Fruit fly (Drosophila melanogaster) whole organism, embryonic: ENCODE data around the gene msl-3.

Experiments
- C15 ChIP-seq: fragments of 200-800 bp; sonication (Bioruptor generic); IDR thresholded peaks from 3 replicates; pipeline ENCODE4 v1.3.6; 2022; ENCODE audit warnings: missing biosample characterization, missing genetic modification characterization
- CG10431 ChIP-seq: fragments of 200-800 bp; sonication (Bioruptor generic); optimal IDR thresholded peaks from 3 replicates; lab custom pipeline; 2018; ENCODE audit warnings: missing biosample characterization, mild to moderate bottlenecking, missing genetic modification characterization
- CG10462 ChIP-seq: fragments of 200-800 bp; sonication (Bioruptor generic); optimal IDR thresholded peaks from 2 replicates; lab custom pipeline; 2016; ENCODE audit warnings: missing biosample characterization, missing genetic modification characterization
- CG15514 ChIP-seq: fragments of 200-800 bp; sonication (Bioruptor generic); optimal IDR thresholded peaks from 3 replicates; lab custom pipeline; 2017; ENCODE audit warnings: missing biosample characterization, missing genetic modification characterization, mild to moderate bottlenecking, moderate library complexity, missing genetic modification reagents
- CG15696 ChIP-seq: fragments of 200-800 bp; sonication (Bioruptor generic); optimal IDR thresholded peaks from 2 replicates; lab custom pipeline; 2019; ENCODE audit warnings: missing biosample characterization, mild to moderate bottlenecking, missing genetic modification characterization, moderate library complexity
- CG17359 ChIP-seq: fragments of 200-800 bp; sonication (Bioruptor generic); optimal IDR thresholded peaks from 3 replicates; lab custom pipeline; 2018; ENCODE audit warnings: missing biosample characterization, mild to moderate bottlenecking, missing genetic modification characterization, moderate library complexity
- CG17361 ChIP-seq: fragments of 200-800 bp; sonication (Bioruptor generic); IDR thresholded peaks from 3 replicates; pipeline ENCODE4 v1.3.6; 2022; ENCODE audit warnings: missing biosample characterization, missing genetic modification characterization
- CG2199 ChIP-seq: fragments of 200-800 bp; sonication (Bioruptor generic); IDR thresholded peaks from 3 replicates; pipeline ENCODE4 v1.3.6; 2022; ENCODE audit warnings: missing biosample characterization, missing genetic modification characterization
- CG3281 ChIP-seq: fragments of 200-800 bp; sonication (Bioruptor generic); optimal IDR thresholded peaks from 3 replicates; lab custom pipeline; 2017; ENCODE audit warnings: missing biosample characterization, mild to moderate bottlenecking, missing genetic modification characterization
- CG4404 ChIP-seq: fragments of 200-800 bp; sonication (Bioruptor generic); IDR thresholded peaks from 2 replicates; pipeline ENCODE4 v1.3.6; 2022; ENCODE audit warnings: missing biosample characterization, missing genetic modification characterization
- CG4707 ChIP-seq: fragments of 200-800 bp; sonication (Bioruptor generic); optimal IDR thresholded peaks from 2 replicates; lab custom pipeline; 2018; ENCODE audit warnings: missing biosample characterization, mild to moderate bottlenecking, missing genetic modification characterization, moderate library complexity
- CG7786 ChIP-seq: fragments of 200-800 bp; sonication (Bioruptor generic); optimal IDR thresholded peaks from 2 replicates; lab custom pipeline; 2016; ENCODE audit warnings: missing biosample characterization, missing genetic modification characterization
- CG7928 ChIP-seq: fragments of 200-800 bp; sonication (Bioruptor generic); optimal IDR thresholded peaks from 2 replicates; lab custom pipeline; 2017; ENCODE audit warnings: missing biosample characterization, mild to moderate bottlenecking, missing genetic modification characterization
- CG9437 ChIP-seq: fragments of 200-800 bp; sonication (Bioruptor generic); optimal IDR thresholded peaks from 2 replicates; lab custom pipeline; 2018; ENCODE audit warnings: missing biosample characterization, mild to moderate bottlenecking, missing genetic modification characterization
- Dfd ChIP-seq, 2 experiments: fragments of >200 bp; optimal IDR thresholded peaks; 2 replicates each; lab custom pipeline; 2017; ENCODE audit warnings: missing biosample characterization in 2 of 2, missing genetic modification characterization in 2 of 2
- Dll ChIP-seq: fragments of 200-800 bp; sonication (Bioruptor generic); IDR thresholded peaks from 4 replicates; pipeline ENCODE4 v1.3.6; 2022; ENCODE audit warnings: missing biosample characterization, missing genetic modification characterization; ENCODE audit not compliant: partially characterized antibody
- ERR ChIP-seq: fragments of 200-800 bp; sonication (Bioruptor generic); optimal IDR thresholded peaks from 2 replicates; lab custom pipeline; 2016; ENCODE audit warnings: missing biosample characterization, missing genetic modification characterization
- Hr3 ChIP-seq: fragments of 200-800 bp; sonication (Bioruptor generic); optimal IDR thresholded peaks from 3 replicates; lab custom pipeline; 2016; ENCODE audit warnings: missing biosample characterization, missing genetic modification characterization
- Jarid2 ChIP-seq: fragments of 200-800 bp; sonication (Bioruptor generic); optimal IDR thresholded peaks from 3 replicates; lab custom pipeline; 2017; ENCODE audit warnings: mild to moderate bottlenecking, missing biosample characterization, missing genetic modification reagents, missing genetic modification characterization
- MTF-1 ChIP-seq: fragments of 200-800 bp; sonication (Bioruptor generic); optimal IDR thresholded peaks from 2 replicates; lab custom pipeline; 2018; ENCODE audit warnings: missing biosample characterization, mild to moderate bottlenecking, missing genetic modification characterization, borderline replicate concordance
- Nf-YC ChIP-seq: fragments of 200-800 bp; optimal IDR thresholded peaks from 3 replicates; lab custom pipeline; 2019; ENCODE audit warnings: missing biosample characterization, mild to moderate bottlenecking, missing genetic modification characterization, moderate library complexity
- NfI ChIP-seq: fragments of 200-800 bp; sonication (Bioruptor generic); optimal IDR thresholded peaks from 3 replicates; lab custom pipeline; 2018; ENCODE audit warnings: missing biosample characterization, mild to moderate bottlenecking, missing genetic modification characterization, moderate library complexity
- Pdp1 ChIP-seq, 2 experiments: fragments of 200-800 bp; sonication (Bioruptor generic); optimal IDR thresholded peaks; 3 replicates each; lab custom pipeline; 2016; ENCODE audit warnings: missing biosample characterization in 2 of 2, missing genetic modification characterization in 2 of 2, mild to moderate bottlenecking in 1 of 2, moderate library complexity in 1 of 2
- Ravus ChIP-seq: fragments of 200-800 bp; sonication (Bioruptor generic); IDR thresholded peaks from 2 replicates; pipeline ENCODE4 v1.3.6; 2022; ENCODE audit warnings: missing biosample characterization, missing genetic modification characterization
- Sry-β ChIP-seq: fragments of 200-800 bp; sonication (Bioruptor generic); optimal IDR thresholded peaks from 2 replicates; lab custom pipeline; 2018; ENCODE audit warnings: missing biosample characterization, mild to moderate bottlenecking, missing genetic modification characterization, moderate library complexity
- Stat92E ChIP-seq, 3 experiments: fragments of >200 bp in 2 of 3; fragments of 200-800 bp in 1 of 3; sonication (Bioruptor generic) in 1 of 3; optimal IDR thresholded peaks; 2 replicates each; lab custom pipeline; 2017 to 2019; ENCODE audit warnings: missing biosample characterization in 3 of 3, missing genetic modification characterization in 3 of 3, mild to moderate bottlenecking in 1 of 3, moderate library complexity in 1 of 3
- aop ChIP-seq: fragments of 200-800 bp; sonication (Bioruptor generic); IDR thresholded peaks from 2 replicates; pipeline ENCODE4 v1.3.6; 2022; ENCODE audit warnings: missing biosample characterization, missing genetic modification characterization
- ato ChIP-seq: fragments of 200-800 bp; sonication (Bioruptor generic); IDR thresholded peaks from 2 replicates; pipeline ENCODE4 v1.3.6; 2022; ENCODE audit warnings: missing biosample characterization, missing genetic modification characterization; ENCODE audit not compliant: partially characterized antibody
- bowl ChIP-seq: fragments of 200-800 bp; sonication (Bioruptor generic); IDR thresholded peaks from 2 replicates; pipeline ENCODE4 v1.3.6; 2022; ENCODE audit warnings: missing biosample characterization, missing genetic modification characterization
- crp ChIP-seq, 2 experiments: fragments of 200-800 bp; sonication (Bioruptor generic); optimal IDR thresholded peaks; 2 replicates in 1 of 2; 3 replicates in 1 of 2; lab custom pipeline; 2017; ENCODE audit warnings: missing biosample characterization in 2 of 2, missing genetic modification characterization in 2 of 2, mild to moderate bottlenecking in 1 of 2, moderate library complexity in 1 of 2
- dmrt99B ChIP-seq: fragments of 200-800 bp; sonication (Bioruptor generic); optimal IDR thresholded peaks from 2 replicates; lab custom pipeline; 2018; ENCODE audit warnings: missing biosample characterization, mild to moderate bottlenecking, missing genetic modification characterization, moderate library complexity
- eve ChIP-seq, 2 experiments: fragments of >200 bp; optimal IDR thresholded peaks; 2 replicates each; lab custom pipeline; 2017; ENCODE audit warnings: missing biosample characterization in 2 of 2, missing genetic modification characterization in 2 of 2
- exex ChIP-seq: fragments of 200-800 bp; sonication (Bioruptor generic); optimal IDR thresholded peaks from 4 replicates; lab custom pipeline; 2018; ENCODE audit warnings: missing biosample characterization, mild to moderate bottlenecking, missing genetic modification characterization, moderate library complexity
- fd96Cb ChIP-seq: fragments of 200-800 bp; sonication (Bioruptor generic); optimal IDR thresholded peaks from 2 replicates; lab custom pipeline; 2018; ENCODE audit warnings: missing biosample characterization, mild to moderate bottlenecking, missing genetic modification characterization, moderate library complexity
- fru ChIP-seq: fragments of >200 bp; optimal IDR thresholded peaks from 2 replicates; lab custom pipeline; 2017
- jing ChIP-seq: fragments of 200-800 bp; sonication (Bioruptor generic); optimal IDR thresholded peaks from 2 replicates; lab custom pipeline; 2018; ENCODE audit warnings: missing biosample characterization, mild to moderate bottlenecking, missing genetic modification characterization
- jumu ChIP-seq: fragments of 200-800 bp; sonication (Bioruptor generic); optimal IDR thresholded peaks from 3 replicates; lab custom pipeline; 2016; ENCODE audit warnings: missing biosample characterization, missing genetic modification characterization
- klu ChIP-seq: fragments of 200-800 bp; sonication (Bioruptor generic); IDR thresholded peaks from 2 replicates; pipeline ENCODE4 v1.3.6; 2022; ENCODE audit warnings: missing biosample characterization, missing genetic modification characterization
- lbe ChIP-seq: fragments of 200-800 bp; sonication (Bioruptor generic); optimal IDR thresholded peaks from 2 replicates; lab custom pipeline; 2016; ENCODE audit warnings: missing biosample characterization, mild to moderate bottlenecking, missing genetic modification characterization
- oc ChIP-seq: fragments of 200-800 bp; sonication (Bioruptor generic); optimal IDR thresholded peaks from 2 replicates; lab custom pipeline; 2018; ENCODE audit warnings: missing biosample characterization, mild to moderate bottlenecking, missing genetic modification characterization, moderate library complexity
- pros ChIP-seq: fragments of 200-800 bp; sonication (Bioruptor generic); optimal IDR thresholded peaks from 3 replicates; lab custom pipeline; 2019; ENCODE audit warnings: missing biosample characterization, mild to moderate bottlenecking, missing genetic modification characterization, moderate library complexity
- psq ChIP-seq: fragments of 200-800 bp; sonication (Bioruptor generic); optimal IDR thresholded peaks from 2 replicates; lab custom pipeline; 2017; ENCODE audit warnings: missing biosample characterization, missing genetic modification characterization
- pzg ChIP-seq: fragments of 200-800 bp; sonication (Bioruptor generic); optimal IDR thresholded peaks from 3 replicates; lab custom pipeline; 2018; ENCODE audit warnings: missing biosample characterization, mild to moderate bottlenecking, missing genetic modification characterization, moderate library complexity
- slbo ChIP-seq: fragments of 200-800 bp; sonication (Bioruptor generic); IDR thresholded peaks from 2 replicates; pipeline ENCODE4 v1.3.6; 2022; ENCODE audit warnings: missing biosample characterization, missing genetic modification characterization
- sna ChIP-seq: fragments of 200-800 bp; sonication (Bioruptor generic); IDR thresholded peaks from 2 replicates; pipeline ENCODE4 v1.3.6; 2022; ENCODE audit warnings: missing biosample characterization, missing genetic modification characterization; ENCODE audit not compliant: partially characterized antibody
- stc ChIP-seq: fragments of 200-800 bp; sonication (Bioruptor generic); IDR thresholded peaks from 2 replicates; pipeline ENCODE4 v1.3.6; 2022; ENCODE audit warnings: missing biosample characterization, missing genetic modification characterization
- ttk ChIP-seq: fragments of 200-800 bp; sonication (Bioruptor generic); IDR thresholded peaks from 2 replicates; pipeline ENCODE4 v2.1.2; 2022; ENCODE audit warnings: missing biosample characterization, missing genetic modification characterization

The msl-3 gene

dm6 chr3L:7133699-7134655 is 8.6 kb upstream of the msl-3 start, which contains the start of gene melt (continued):
- TF ChIP-seq CG17361 (GFP tag; lab: Robert Waterston, UW) (peak; percentile 96), CG4707 (GFP tag; lab: Kevin White, UChicago) (peak; percentile 38), NfI (GFP tag; lab: Kevin White, UChicago) (peak; percentile 82), Stat92E (GFP tag; optimal IDR thresholded peaks at IDR 0.05; lab: Kevin White, UChicago) (peak in 1 of 3 experiments; percentile 38), fru (lab: Kevin White, UChicago) (no peak), pros (GFP tag; lab: Kevin White, UChicago) (no peak), MTF-1 (GFP tag; lab: Kevin White, UChicago) (no peak), oc (tag; lab: Kevin White, UChicago) (peak; percentile 29), CG15514 (peak; percentile 69), sna (GFP tag; lab: Robert Waterston, UW) (no peak), Dll (GFP tag; lab: Robert Waterston, UW) (no peak), jumu (GFP tag; lab: Kevin White, UChicago) (peak; percentile 80), Nf-YC (peak; percentile 75), eve (GFP tag; optimal IDR thresholded peaks at IDR 0.05; lab: Kevin White, UChicago) (no peak), bowl (peak; percentile 51; the same call in 1 of the 2 replicates), Hr3 (GFP tag; lab: Kevin White, UChicago) (peak; percentile 88), ato (0 out of 2 replicates have a peak, but pooled peaks have one; percentile 40), ttk (GFP tag; lab: Robert Waterston, UW) (peak; percentile 76; the same call in 1 of the 2 replicates), stc (GFP tag; lab: Robert Waterston, UW) (0 out of 2 replicates have a peak, but pooled peaks have one; percentile 41), exex (tag; lab: Kevin White, UChicago) (peak; percentile 38), Ravus (GFP tag; lab: Robert Waterston, UW) (peak; percentile 44), fd96Cb (tag; lab: Kevin White, UChicago) (peak; percentile 87), CG15696 (tag; lab: Kevin White, UChicago) (peak; percentile 79), CG10462 (GFP tag; lab: Kevin White, UChicago) (peak; percentile 79), C15 (GFP tag; lab: Robert Waterston, UW) (peak; percentile 26; the same call in 1 of the 3 replicates), CG10431 (peak; percentile 20), jing (GFP tag; lab: Kevin White, UChicago) (peak; percentile 77), CG3281 (GFP tag; lab: Kevin White, UChicago) (peak; percentile 89), ERR (GFP tag; lab: Kevin White, UChicago) (peak; percentile 76), Pdp1 (GFP tag; optimal IDR thresholded peaks at IDR 0.05; lab: Kevin White, UChicago) (peak; percentile 84 to 90), dmrt99B (tag; lab: Kevin White, UChicago) (peak; percentile 89), CG2199 (GFP tag; lab: Robert Waterston, UW) (no peak), psq (GFP tag; lab: Kevin White, UChicago) (peak; percentile 96), Sry-β (GFP tag; lab: Kevin White, UChicago) (peak; percentile 14), CG7928 (GFP tag; lab: Kevin White, UChicago) (peak; percentile 61), CG4404 (GFP tag; lab: Robert Waterston, UW) (peak; percentile 82), CG7786 (GFP tag; lab: Kevin White, UChicago) (peak; percentile 90), klu (GFP tag; lab: Robert Waterston, UW) (peak; percentile 63; the same call in 1 of the 2 replicates), CG17359 (tag; lab: Kevin White, UChicago) (peak; percentile 77), lbe (peak; percentile 64), crp (GFP tag; optimal IDR thresholded peaks at IDR 0.05; lab: Kevin White, UChicago) (peak in 1 of 2 experiments; percentile 46), Jarid2 (GFP tag; lab: Kevin White, UChicago) (peak; percentile 91), pzg (GFP tag; lab: Kevin White, UChicago) (no peak), slbo (GFP tag; lab: Robert Waterston, UW) (peak; percentile 75), CG9437 (peak; percentile 88), Dfd (GFP tag; optimal IDR thresholded peaks at IDR 0.05; lab: Kevin White, UChicago) (no peak), aop (GFP tag; lab: Robert Waterston, UW) (no peak)
